Worm (Caenorhabditis elegans): ENCODE measurements around the gene Y34B4A.7.

Y34B4A.7 gene

DNA sequence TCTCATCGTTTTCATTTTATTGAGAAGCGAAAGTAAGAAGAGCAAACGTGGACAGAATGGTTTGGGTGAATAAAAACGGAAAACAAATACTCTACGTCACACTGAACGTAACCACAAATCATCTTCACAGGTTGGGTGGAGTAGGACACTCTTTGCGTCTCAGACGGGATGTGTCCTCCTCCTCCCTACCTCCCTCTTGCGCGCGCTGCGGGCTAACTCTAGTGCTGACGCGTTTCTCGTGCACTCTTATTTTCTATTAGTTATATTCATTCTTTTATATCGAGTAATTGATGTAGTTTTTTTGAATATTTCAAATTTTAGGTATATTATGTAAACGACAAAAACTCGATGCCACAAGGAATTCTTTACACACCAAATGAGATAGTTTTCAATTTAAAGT lies at the start of gene Y34B4A.7:
Gene Y34B4A.7 (plus strand): TSS at position 297 of the 400 bp plus-strand sequence.
- TF ChIP-seq unc-62 (GFP tag; optimal IDR thresholded peaks at IDR 0.05), result no peak

DNA sequence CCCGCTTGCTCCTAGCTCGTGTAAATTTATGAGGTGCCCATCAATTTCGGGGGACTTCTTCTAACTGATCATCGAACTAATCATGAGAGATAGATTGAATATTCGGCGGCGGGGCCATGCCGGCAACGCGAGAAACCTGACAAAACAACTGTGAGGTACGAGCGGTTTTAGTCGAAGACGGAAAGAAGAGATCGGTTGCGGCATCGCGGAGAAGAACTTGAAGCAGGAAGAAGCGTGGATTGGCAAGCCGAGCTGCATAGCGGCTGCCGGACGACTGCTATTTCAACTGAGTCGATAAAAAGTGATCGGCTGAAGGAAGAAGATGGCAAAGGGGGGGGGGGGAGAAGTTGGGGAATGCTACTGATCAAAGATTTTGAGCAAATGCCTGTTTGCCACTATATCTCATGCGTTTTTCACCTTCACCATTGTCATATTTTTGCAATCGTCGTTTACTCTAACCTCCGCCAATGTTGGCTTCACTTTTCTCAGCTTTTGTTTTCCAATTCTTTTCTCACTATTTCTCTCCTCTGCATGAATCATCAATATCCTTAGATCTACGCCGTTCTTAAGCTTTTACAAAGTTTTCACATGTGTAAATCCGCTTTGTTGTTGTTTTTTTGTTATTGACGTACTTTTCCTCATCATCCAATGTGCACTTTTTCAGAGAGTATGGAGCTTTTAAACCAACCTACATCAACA lies 48.5 kb upstream of the Y34B4A.7 start, which contains the start of gene pqn-62:
Gene pqn-62 (plus strand): TSS at position 649 of the 699 bp plus-strand sequence.
- no peak for TF ChIP-seq unc-62 (GFP tag; optimal IDR thresholded peaks at IDR 0.05)

DNA sequence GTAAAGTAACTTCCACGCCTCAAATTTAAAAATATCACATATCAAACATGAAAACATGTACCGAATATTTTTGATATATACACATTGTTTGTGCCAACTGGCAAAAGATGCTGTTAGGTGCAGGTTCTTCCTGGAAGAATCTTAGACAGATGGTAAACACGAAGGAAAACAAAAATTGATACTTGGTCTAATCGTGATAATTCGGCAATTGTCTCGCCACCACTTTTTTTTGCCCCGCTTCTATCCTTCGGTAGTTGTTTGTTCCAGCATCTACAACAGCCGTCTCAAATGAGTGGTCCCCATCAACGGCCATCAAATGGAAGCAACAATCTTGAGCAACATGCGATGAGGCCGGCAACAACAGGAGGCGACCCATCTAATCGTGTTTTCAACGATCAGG lies 46.7 kb upstream of the Y34B4A.7 start:
- no peak for TF ChIP-seq unc-62 (GFP tag; optimal IDR thresholded peaks at IDR 0.05)

DNA sequence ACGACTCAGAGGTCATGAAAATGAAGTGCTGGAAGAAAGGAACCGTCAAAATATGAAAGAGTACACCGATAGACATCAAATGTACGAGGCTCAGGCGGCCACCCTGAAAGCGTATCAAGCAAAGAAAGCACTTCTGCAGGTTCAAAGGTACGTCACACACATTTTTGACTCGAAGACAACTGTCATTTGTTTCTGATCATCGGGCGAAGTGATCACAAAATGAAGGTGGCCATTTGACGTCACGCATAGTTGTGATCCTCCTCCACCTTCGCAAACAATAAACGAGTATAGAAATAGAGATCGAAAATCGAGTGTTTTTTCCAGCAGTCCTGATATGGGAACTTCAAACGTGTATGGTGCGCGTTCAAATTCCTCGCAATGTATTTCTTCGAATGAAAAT lies 44.9 kb upstream of the Y34B4A.7 start:
- TF ChIP-seq unc-62 (GFP tag; optimal IDR thresholded peaks at IDR 0.05), result no peak

DNA sequence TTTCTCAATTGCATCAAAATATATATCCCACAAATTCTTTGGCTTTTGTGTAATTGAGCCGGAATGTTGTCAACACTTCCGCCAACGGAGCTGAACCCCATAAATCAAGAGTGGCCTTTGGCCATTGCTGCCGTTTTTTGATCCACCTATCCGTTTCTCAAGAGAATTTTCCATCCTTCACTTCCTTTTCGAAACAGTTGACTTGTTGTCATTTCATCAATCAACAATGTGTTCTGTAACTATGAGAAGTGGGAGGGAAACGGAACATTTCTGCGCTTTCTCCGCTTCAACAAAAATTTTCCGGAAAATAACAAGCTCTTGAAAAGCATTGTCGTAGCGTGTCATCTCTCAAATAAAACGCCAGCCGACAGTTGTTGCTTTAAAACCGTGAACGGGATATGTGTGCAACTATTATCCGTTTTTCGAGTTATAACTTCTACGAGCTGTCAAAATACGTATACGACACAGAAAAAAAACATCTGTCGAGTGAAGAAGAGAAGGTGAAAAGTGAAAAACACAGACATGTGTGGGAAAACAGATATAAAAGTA lies 44.2 kb upstream of the Y34B4A.7 start:
- no peak for TF ChIP-seq unc-62 (GFP tag; optimal IDR thresholded peaks at IDR 0.05)

DNA sequence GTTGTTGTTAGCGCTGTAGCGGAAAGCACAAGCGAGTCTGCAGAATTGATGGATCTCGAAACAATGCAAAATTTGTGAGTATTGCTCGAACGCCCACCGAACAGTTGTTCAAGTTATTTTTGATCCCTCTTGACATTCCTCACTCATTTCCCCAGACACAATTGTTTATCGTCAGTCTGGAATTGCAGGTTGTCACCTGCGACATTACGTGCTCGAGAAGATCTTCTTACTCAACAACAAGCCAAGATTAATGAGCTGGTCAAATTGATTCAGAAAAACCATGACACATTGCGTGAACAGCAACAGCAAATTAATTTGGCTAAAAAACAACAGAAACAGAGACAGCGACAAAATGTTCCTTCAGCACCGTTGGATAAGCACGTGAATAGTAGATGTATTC lies 42.3 kb upstream of the Y34B4A.7 start:
- TF ChIP-seq unc-62 (GFP tag; optimal IDR thresholded peaks at IDR 0.05), result no peak

DNA sequence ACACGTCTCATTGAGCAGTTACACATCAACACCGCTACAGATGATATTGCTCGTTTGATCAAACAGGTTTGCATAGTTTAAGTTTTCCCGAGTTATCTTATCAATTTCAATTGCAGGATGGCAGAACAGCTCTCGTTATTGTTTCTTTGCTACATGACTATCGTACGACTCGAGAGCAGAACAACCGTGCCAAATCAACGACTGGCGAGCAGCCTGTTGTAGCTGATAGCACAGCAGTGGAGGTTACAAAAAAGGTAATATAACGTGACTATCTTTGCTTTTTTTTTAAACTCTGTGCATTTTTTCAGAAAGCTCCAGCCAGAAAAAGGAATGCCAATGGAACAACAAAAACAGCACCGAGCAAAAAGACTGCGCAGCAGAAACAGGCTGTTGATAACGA lies 41.7 kb upstream of the Y34B4A.7 start:
- TF ChIP-seq unc-62 (GFP tag; optimal IDR thresholded peaks at IDR 0.05), result no peak

DNA sequence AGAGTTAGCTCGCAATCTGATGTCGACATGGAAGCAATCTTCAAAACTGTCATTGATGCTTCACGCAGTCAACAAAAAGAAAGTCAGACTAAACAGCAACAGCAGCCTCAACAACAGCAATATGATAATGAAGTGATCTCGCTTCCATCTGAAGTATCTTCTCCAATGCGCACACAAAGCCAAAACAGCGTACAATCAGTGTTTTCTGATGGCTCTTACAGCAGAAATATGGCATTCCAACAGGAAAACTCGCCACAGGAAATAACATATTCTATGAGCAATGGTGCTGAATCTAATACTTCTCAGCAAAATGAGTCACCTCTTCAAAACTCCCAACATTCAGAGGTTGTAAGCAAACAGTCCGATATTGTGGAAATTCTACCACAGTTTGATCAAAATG lies 41.2 kb upstream of the Y34B4A.7 start:
- no peak for TF ChIP-seq unc-62 (GFP tag; optimal IDR thresholded peaks at IDR 0.05)

DNA sequence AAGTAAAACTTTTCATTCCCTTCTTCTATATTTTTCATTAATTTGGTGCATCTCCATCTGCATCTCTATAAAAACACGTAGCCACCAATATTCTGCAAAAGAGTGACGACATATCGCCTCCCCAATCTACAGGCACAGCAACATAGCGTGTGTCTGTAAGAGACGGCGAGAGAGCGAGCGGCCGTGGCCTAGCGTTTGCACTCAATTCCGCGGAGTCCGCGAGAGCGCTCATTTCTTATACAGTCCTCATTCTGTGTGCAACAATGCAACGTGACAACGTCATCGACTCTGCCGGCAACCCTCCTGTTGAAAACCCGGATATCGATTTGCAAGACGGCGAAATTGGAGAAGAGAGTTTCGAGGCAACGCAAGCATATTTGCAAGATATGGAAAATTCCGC lies 38.6 kb upstream of the Y34B4A.7 start, which contains the start of gene H28G03.2:
Gene H28G03.2 (plus strand): TSS at position 200 of the 400 bp plus-strand sequence.
- no peak for TF ChIP-seq unc-62 (GFP tag; optimal IDR thresholded peaks at IDR 0.05)

DNA sequence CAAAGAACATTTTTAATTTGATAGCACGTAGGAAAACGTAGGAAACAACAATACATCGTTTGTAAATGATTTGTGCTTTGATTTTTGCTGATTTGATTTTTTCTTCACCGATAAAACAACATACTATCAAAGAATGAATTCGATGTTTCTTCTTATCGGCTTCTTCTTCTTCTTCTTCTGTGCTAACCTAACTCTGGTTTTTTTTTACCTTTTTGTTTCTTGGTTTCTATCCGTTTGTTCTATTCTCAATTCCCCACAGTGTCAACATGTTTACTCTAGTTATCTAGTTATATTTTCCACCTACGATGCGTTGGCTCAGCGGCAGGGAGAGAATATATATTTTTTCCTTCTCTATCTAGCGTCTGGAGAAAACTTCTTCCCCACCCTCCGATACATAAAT lies 36.3 kb upstream of the Y34B4A.7 start:
- no peak for TF ChIP-seq unc-62 (GFP tag; optimal IDR thresholded peaks at IDR 0.05)

DNA sequence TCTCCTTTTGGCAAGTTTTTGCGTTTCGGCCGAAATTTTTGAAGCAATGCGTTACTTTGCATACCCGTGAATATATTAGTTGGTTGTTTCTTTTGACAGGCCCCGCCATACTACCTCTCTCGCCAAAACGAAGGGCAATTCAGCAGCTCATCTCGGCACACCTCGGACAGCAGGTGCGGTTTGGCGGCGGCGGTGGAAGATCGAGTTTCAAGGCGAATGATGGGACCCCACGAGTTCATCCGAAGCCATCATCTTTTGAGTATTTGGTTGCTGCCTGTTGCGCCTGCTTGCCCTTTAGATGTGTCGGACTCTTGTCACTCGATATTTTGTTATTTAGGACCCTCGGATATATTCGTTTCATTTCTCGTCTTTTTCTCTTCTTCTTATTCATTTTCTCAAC lies 35.8 kb upstream of the Y34B4A.7 start:
- TF ChIP-seq unc-62 (GFP tag; optimal IDR thresholded peaks at IDR 0.05), result no peak

DNA sequence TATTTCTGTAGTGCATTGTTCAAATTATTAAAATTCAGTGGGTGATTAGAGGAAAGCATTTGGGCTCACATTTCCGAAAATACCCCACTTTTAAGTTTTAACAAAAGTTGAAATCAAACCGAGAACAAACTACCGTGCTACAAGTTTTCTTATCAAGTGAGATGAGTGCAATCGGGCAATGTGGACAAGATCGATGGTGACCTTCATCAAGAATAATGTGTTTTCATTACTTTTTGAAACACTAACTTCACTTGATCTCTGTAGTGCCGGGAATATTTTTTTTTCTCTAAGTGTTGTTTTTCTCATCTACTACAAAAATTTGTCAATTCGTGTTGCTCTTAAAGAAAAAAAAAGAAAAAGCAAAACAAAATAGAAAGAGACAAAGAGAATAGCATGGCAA lies 35.3 kb upstream of the Y34B4A.7 start:
- no peak for TF ChIP-seq unc-62 (GFP tag; optimal IDR thresholded peaks at IDR 0.05)

DNA sequence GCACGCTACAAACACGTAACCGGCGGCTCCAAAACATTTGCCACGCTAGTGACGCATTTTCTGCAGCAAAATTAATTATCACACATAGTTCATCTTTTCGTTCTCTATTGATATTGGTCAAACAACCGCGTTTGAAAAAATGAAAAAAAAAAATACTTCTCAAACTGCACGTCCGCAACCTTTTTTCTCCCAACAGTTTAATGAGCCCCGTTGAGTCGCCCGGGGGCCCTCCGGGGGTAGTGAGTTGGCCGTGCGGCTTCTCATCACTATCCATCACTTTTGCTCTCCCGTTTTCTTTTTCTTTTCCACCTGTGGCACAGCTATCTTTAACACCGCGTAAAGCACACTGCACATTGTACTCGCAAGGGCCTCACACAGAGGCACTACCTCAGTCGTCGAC lies 34.7 kb upstream of the Y34B4A.7 start:
- TF ChIP-seq unc-62 (GFP tag; optimal IDR thresholded peaks at IDR 0.05), result no peak

DNA sequence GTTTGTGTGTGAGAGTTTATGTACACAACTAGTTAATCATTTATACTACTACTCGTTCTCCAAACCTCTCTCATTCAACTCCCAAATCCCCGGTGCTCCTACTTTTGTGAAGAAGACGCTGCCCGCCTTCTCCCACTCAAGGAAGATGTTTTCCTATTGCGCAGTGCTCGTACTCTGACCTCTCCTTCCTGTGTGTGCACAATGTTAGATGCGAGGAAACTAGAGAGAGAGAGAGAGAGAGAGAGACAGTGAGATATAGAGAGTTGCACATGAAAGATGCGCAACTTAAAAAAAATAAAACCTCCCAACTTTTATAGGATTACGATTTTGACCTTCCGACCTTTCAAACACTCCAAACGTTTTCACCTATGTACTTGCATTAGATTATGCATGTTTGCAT lies 33.6 kb upstream of the Y34B4A.7 start:
- no peak for TF ChIP-seq unc-62 (GFP tag; optimal IDR thresholded peaks at IDR 0.05)

DNA sequence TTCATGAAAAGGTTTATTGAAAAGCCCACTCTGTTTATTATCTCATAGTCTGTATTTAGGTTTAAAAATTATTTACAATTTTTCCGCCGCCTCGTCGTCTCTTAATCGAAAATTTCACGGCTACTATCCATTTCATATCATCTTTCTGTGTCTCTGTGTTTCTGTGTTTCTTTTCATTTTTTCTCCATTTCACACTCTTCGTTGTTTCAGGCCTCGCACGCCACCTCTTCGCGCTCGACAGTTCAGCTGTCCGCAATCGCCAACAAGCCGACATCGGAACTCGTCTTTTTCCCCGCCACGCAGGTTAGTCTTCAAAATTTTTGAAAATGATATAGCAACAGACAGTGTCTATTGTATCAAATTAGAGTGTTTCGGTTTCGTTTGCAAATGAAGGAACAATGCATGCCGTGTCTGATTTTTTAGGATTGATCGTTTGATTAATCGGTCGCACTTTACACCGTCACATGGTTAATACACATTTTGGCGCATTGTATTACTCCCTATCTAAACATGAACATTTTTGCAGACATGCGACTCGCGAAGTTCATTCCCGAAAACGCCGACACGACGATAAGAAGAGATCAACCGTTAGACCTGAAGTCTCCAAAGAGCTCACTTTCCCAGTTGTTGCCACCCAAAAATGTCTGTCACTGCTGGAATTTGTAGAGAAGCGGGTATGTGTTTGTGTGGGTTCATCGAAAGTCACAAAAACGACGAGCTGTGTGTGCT lies 33.0 kb upstream of the Y34B4A.7 start:
- TF ChIP-seq unc-62 (GFP tag; optimal IDR thresholded peaks at IDR 0.05), result no peak

DNA sequence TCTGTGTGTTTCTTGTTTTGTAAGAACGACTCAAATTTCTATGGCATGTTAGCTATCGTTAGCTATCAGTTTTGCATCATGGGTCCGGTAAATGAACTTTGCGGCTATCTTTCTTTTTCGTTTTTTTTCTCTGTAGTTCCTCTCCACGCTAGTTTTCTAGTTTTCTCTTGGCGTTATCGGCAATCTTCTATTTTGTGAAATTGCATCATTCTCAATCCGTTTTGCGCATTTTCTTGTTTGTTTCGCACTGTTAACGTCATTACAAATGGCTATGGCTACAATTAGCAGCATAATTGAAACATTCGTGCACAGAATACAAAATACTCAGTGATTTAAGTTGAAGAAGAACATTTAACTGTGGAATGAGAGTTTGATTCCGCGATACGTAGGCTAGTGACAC lies 31.1 kb upstream of the Y34B4A.7 start:
- no peak for TF ChIP-seq unc-62 (GFP tag; optimal IDR thresholded peaks at IDR 0.05)

DNA sequence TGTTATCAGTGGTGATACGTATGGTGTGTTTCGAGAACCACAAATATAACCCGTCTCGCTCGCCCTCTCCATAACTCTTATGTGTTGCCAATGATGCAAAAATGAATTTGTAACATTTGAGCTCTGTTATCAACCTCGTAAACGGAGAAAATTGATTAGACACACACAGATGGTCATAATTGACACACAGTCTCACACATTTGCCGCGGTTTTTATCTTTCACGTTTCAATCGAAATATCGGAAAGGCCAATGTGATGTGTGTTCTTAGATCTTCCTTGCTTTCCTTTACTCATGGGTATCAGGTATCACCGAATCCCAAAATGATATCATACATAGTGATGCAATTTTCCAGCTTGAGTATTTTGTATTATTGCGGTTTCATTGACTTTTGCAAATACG lies 30.6 kb upstream of the Y34B4A.7 start:
- TF ChIP-seq unc-62 (GFP tag; optimal IDR thresholded peaks at IDR 0.05), result no peak
